Worm (Caenorhabditis elegans): ENCODE results near the gene fbxa-55.

ce11 chrIII:901600-902250 lies 34.2 kb downstream of the fbxa-55 start:
- TF ChIP-seq ama-1 (optimal IDR thresholded peaks at IDR 0.05) (no peak), ama-1 (GFP tag; optimal IDR thresholded peaks at IDR 0.05) (no peak), let-607 (tag; optimal IDR thresholded peaks at IDR 0.05) (no peak), lin-40 (tag; optimal IDR thresholded peaks at IDR 0.05) (peak; percentile 25), nhr-27 (tag; optimal IDR thresholded peaks at IDR 0.05) (no peak), ceh-100 (GFP tag; IDR thresholded peaks at IDR 0.05) (no peak), fkh-3 (tag; optimal IDR thresholded peaks at IDR 0.05) (no peak), attf-5 (GFP tag; optimal IDR thresholded peaks at IDR 0.05) (no peak), F39B2.1 (GFP tag; IDR thresholded peaks at IDR 0.05) (no peak), Y67H2A.10 (GFP tag; conservative IDR thresholded peaks at IDR 0.05) (no peak), nhr-90 (tag; optimal IDR thresholded peaks at IDR 0.05) (no peak), ztf-18 (tag; optimal IDR thresholded peaks at IDR 0.05) (no peak)
